Worm (Caenorhabditis elegans): ENCODE results near the gene F56C9.3.

Gene F56C9.3

ce11 chrIII:7323331-7323730 lies 12.2 kb downstream of the F56C9.3 start (continued):
- TF ChIP-seq ZK546.5 (tag; optimal IDR thresholded peaks at IDR 0.05) (no peak), zip-11 (GFP tag; IDR thresholded peaks at IDR 0.05) (no peak), aly-2 (tag; optimal IDR thresholded peaks at IDR 0.05) (no peak), mep-1 (tag; optimal IDR thresholded peaks at IDR 0.05) (no peak), F37D6.2 (tag; optimal IDR thresholded peaks at IDR 0.05) (no peak), ztf-11 (tag; optimal IDR thresholded peaks at IDR 0.05) (no peak), Y48G9A.11 (GFP tag; IDR thresholded peaks at IDR 0.05) (no peak)

ce11 chrIII:7329155-7329732 lies 18.2 kb downstream of the F56C9.3 start, which contains the start of gene lab-2:
Gene lab-2 (minus strand): TSS chrIII:7329607.
- no peak for TF ChIP-seq T20F7.1 (GFP tag; optimal IDR thresholded peaks at IDR 0.05)
- TF ChIP-seq lsy-2 (tag; optimal IDR thresholded peaks at IDR 0.05) = peak in 1 of 2 experiments; percentile 39
- no peak for TF ChIP-seq fkh-10 (GFP tag; optimal IDR thresholded peaks at IDR 0.05)
- no peak for TF ChIP-seq attf-4 (tag; optimal IDR thresholded peaks at IDR 0.05)
- TF ChIP-seq dmd-6 (GFP tag; IDR thresholded peaks at IDR 0.05) = no peak
- no peak for TF ChIP-seq nhr-77 (tag; optimal IDR thresholded peaks at IDR 0.05)
- no peak for TF ChIP-seq ceh-32 (tag; optimal IDR thresholded peaks at IDR 0.05; ENCODE audit: poor library complexity)
- TF ChIP-seq F10B5.3 (tag; optimal IDR thresholded peaks at IDR 0.05) = no peak
- no peak for TF ChIP-seq spr-1 (tag; optimal IDR thresholded peaks at IDR 0.05)
- TF ChIP-seq mes-2 (tag; optimal IDR thresholded peaks at IDR 0.05; ENCODE audit: poor library complexity, severe bottlenecking) = peak; percentile 13
- no peak for TF ChIP-seq Y75B8A.6 (GFP tag; IDR thresholded peaks at IDR 0.05)
- no peak for TF ChIP-seq jun-1 (tag; optimal IDR thresholded peaks at IDR 0.05)
- TF ChIP-seq skn-1 (tag; optimal IDR thresholded peaks at IDR 0.05) = no peak
- no peak for TF ChIP-seq unc-39 (tag; optimal IDR thresholded peaks at IDR 0.05)
- TF ChIP-seq mxl-3 (GFP tag; optimal IDR thresholded peaks at IDR 0.05) = no peak
- TF ChIP-seq ama-1 (optimal IDR thresholded peaks at IDR 0.05) = no peak
- TF ChIP-seq lin-1 (GFP tag; IDR thresholded peaks at IDR 0.05) = no peak
- no peak for TF ChIP-seq mdt-29 (GFP tag; IDR thresholded peaks at IDR 0.05)
- TF ChIP-seq nhr-111 (GFP tag; optimal IDR thresholded peaks at IDR 0.05) = no peak
- TF ChIP-seq nhr-237 (tag; optimal IDR thresholded peaks at IDR 0.05) = no peak
- no peak for TF ChIP-seq nhr-48 (tag; optimal IDR thresholded peaks at IDR 0.05)
- TF ChIP-seq hif-1 (tag; optimal IDR thresholded peaks at IDR 0.05) = peak in 1 of 2 experiments; percentile 5
- no peak for TF ChIP-seq spr-3 (GFP tag; optimal IDR thresholded peaks at IDR 0.05)
- TF ChIP-seq unc-130 (GFP tag; optimal IDR thresholded peaks at IDR 0.05) = no peak
- TF ChIP-seq D1046.2 (GFP tag; IDR thresholded peaks at IDR 0.05) = no peak; the same call in 1 of the 2 replicates
- no peak for TF ChIP-seq hmg-1.1 (GFP tag; IDR thresholded peaks at IDR 0.05)
- no peak for TF ChIP-seq gei-8 (GFP tag; optimal IDR thresholded peaks at IDR 0.05)
- no peak for TF ChIP-seq ztf-7 (tag; optimal IDR thresholded peaks at IDR 0.05)
- no peak for TF ChIP-seq R02D3.7 (tag; optimal IDR thresholded peaks at IDR 0.05)
- TF ChIP-seq nhr-76 (tag; optimal IDR thresholded peaks at IDR 0.05) = no peak
- no peak for TF ChIP-seq zip-2 (tag; optimal IDR thresholded peaks at IDR 0.05)
- TF ChIP-seq nhr-6 (tag; optimal IDR thresholded peaks at IDR 0.05) = no peak
- no peak for TF ChIP-seq duxl-1 (tag; optimal IDR thresholded peaks at IDR 0.05; ENCODE audit: poor library complexity)
- no peak for TF ChIP-seq ztf-11 (tag; optimal IDR thresholded peaks at IDR 0.05)
- no peak for TF ChIP-seq mep-1 (tag; optimal IDR thresholded peaks at IDR 0.05)
- TF ChIP-seq cey-2 (tag; optimal IDR thresholded peaks at IDR 0.05; ENCODE audit: borderline replicate concordance, insufficient read depth) = no peak
- peak; percentile 29 for TF ChIP-seq nhr-25 (tag; optimal IDR thresholded peaks at IDR 0.05; ENCODE audit: borderline replicate concordance, insufficient read depth)
- TF ChIP-seq T26A8.4 (GFP tag; IDR thresholded peaks at IDR 0.05) = peak; percentile 41; the same call in 1 of the 2 replicates
- TF ChIP-seq nhr-102 (tag; optimal IDR thresholded peaks at IDR 0.05) = peak; percentile 39
- TF ChIP-seq tra-1 (GFP tag; IDR thresholded peaks at IDR 0.05) = peak; percentile 20; the same call in 1 of the 2 replicates
- TF ChIP-seq Y105C5A.15 (GFP tag; IDR thresholded peaks at IDR 0.05) = no peak
- no peak for TF ChIP-seq nhr-11 (tag; optimal IDR thresholded peaks at IDR 0.05)
- TF ChIP-seq daf-12 (tag; optimal IDR thresholded peaks at IDR 0.05) = no peak
- TF ChIP-seq daf-16 (GFP tag; optimal IDR thresholded peaks at IDR 0.05) = no peak
- no peak for TF ChIP-seq daf-16 (tag; optimal IDR thresholded peaks at IDR 0.05)

Measured in whole organism, L4 larva.